Worm (Caenorhabditis elegans) whole organism, L1 larva: Measurements from ENCODE around the gene D1046.18.

Experiments used
- Y116A8C.19 ChIP-seq: sonication (generic microtip); optimal IDR thresholded peaks from 2 replicates; lab custom pipeline; 2016; ENCODE audit warnings: missing compliant biosample characterization, missing genetic modification characterization, borderline replicate concordance
- aha-1 ChIP-seq: fragments of 150-350 bp; optimal IDR thresholded peaks from 2 replicates; lab custom pipeline; 2014; ENCODE audit warnings: missing biosample characterization, missing genetic modification characterization
- aly-2 ChIP-seq: fragments of 150-350 bp; optimal IDR thresholded peaks from 2 replicates; lab custom pipeline; 2014; ENCODE audit warnings: missing biosample characterization, missing genetic modification characterization
- ama-1 ChIP-seq: fragments of 150-350 bp; optimal IDR thresholded peaks from 2 replicates; lab custom pipeline; 2014
- ceh-63 ChIP-seq: fragments of 200-800 bp; sonication (Bioruptor generic); optimal IDR thresholded peaks from 2 replicates; lab custom pipeline; 2018; ENCODE audit warnings: mild to moderate bottlenecking, missing genetic modification characterization, missing compliant biosample characterization
- ceh-8 ChIP-seq: fragments of 200-800 bp; sonication (Bioruptor generic); optimal IDR thresholded peaks from 2 replicates; lab custom pipeline; 2018; ENCODE audit warnings: mild to moderate bottlenecking, missing genetic modification characterization, moderate library complexity, missing compliant biosample characterization
- ceh-82 ChIP-seq, 3 experiments: fragments of 150-350 bp in 1 of 3; sonication (generic microtip) in 2 of 3; optimal IDR thresholded peaks; 2 replicates each; lab custom pipeline; 2014 to 2017; ENCODE audit warnings: missing biosample characterization in 3 of 3, missing genetic modification characterization in 3 of 3
- ceh-88 ChIP-seq: fragments of 200-800 bp; sonication (Bioruptor generic); IDR thresholded peaks from 2 replicates; pipeline ENCODE4 v1.3.6; 2022; ENCODE audit warnings: missing genetic modification characterization, missing compliant biosample characterization
- ceh-90 ChIP-seq: sonication (generic microtip); optimal IDR thresholded peaks from 2 replicates; lab custom pipeline; 2016; ENCODE audit warnings: missing genetic modification characterization, missing compliant biosample characterization
- ces-1 ChIP-seq: fragments of 150-350 bp; optimal IDR thresholded peaks from 2 replicates; lab custom pipeline; 2014; ENCODE audit warnings: missing biosample characterization, missing genetic modification reagents, missing genetic modification characterization
- dpl-1 ChIP-seq, 3 experiments: fragments of 150-350 bp in 2 of 3; sonication (generic microtip) in 1 of 3; optimal IDR thresholded peaks; 2 replicates each; lab custom pipeline; 2014 to 2017; ENCODE audit warnings: missing biosample characterization in 3 of 3, missing genetic modification characterization in 3 of 3, missing genetic modification reagents in 3 of 3
- dsc-1 ChIP-seq: sonication (generic microtip); optimal IDR thresholded peaks from 2 replicates; lab custom pipeline; 2016; ENCODE audit warnings: mild to moderate bottlenecking, missing genetic modification characterization, missing compliant biosample characterization
- elt-3 ChIP-seq, 6 experiments: fragments of 150-350 bp in 1 of 6; sonication (generic microtip); optimal IDR thresholded peaks; 2 replicates each; lab custom pipeline; 2017 to 2018; ENCODE audit warnings: missing biosample characterization in 6 of 6, missing genetic modification characterization in 6 of 6, inconsistent platforms in 1 of 6
- fkh-10 ChIP-seq: sonication (generic microtip); optimal IDR thresholded peaks from 2 replicates; lab custom pipeline; 2017; ENCODE audit warnings: missing biosample characterization, missing genetic modification reagents, missing genetic modification characterization
- fkh-8 ChIP-seq: sonication (generic microtip); optimal IDR thresholded peaks from 2 replicates; lab custom pipeline; 2016; ENCODE audit warnings: mild to moderate bottlenecking, missing genetic modification characterization, missing compliant biosample characterization
- fos-1 ChIP-seq: fragments of 150-350 bp; optimal IDR thresholded peaks from 2 replicates; lab custom pipeline; 2014; ENCODE audit warnings: missing biosample characterization, missing genetic modification characterization
- grh-1 ChIP-seq: fragments of 200-800 bp; sonication (Bioruptor generic); IDR thresholded peaks from 2 replicates; pipeline ENCODE4 v1.3.6; 2022; ENCODE audit warnings: missing genetic modification reagents, missing genetic modification characterization, missing compliant biosample characterization
- irx-1 ChIP-seq: sonication (generic microtip); optimal IDR thresholded peaks from 2 replicates; lab custom pipeline; 2016; ENCODE audit warnings: missing genetic modification characterization, missing compliant biosample characterization
- jun-1 ChIP-seq: fragments of 150-350 bp; optimal IDR thresholded peaks from 2 replicates; lab custom pipeline; 2014; ENCODE audit warnings: missing biosample characterization, missing genetic modification reagents, missing genetic modification characterization
- lin-13 ChIP-seq: fragments of 150-350 bp; optimal IDR thresholded peaks from 2 replicates; lab custom pipeline; 2014; ENCODE audit warnings: missing biosample characterization, missing genetic modification reagents, missing genetic modification characterization
- lin-14 ChIP-seq: fragments of 200-800 bp; sonication (Bioruptor generic); optimal IDR thresholded peaks from 2 replicates; lab custom pipeline; 2018; ENCODE audit warnings: mild to moderate bottlenecking, missing genetic modification characterization, moderate library complexity, missing compliant biosample characterization
- lin-15B ChIP-seq: fragments of 150-350 bp; sonication (generic microtip); optimal IDR thresholded peaks from 3 replicates; lab custom pipeline; 2014; ENCODE audit warnings: missing biosample characterization, missing genetic modification characterization
- lin-35 ChIP-seq, 2 experiments: fragments of 150-350 bp; optimal IDR thresholded peaks; 2 replicates each; lab custom pipeline; 2014; ENCODE audit warnings: missing biosample characterization in 2 of 2, missing genetic modification characterization in 2 of 2, missing genetic modification reagents in 2 of 2
- lin-39 ChIP-seq: fragments of 150-350 bp; optimal IDR thresholded peaks from 2 replicates; lab custom pipeline; 2014; ENCODE audit warnings: missing biosample characterization, missing genetic modification reagents, missing genetic modification characterization
- lsy-2 ChIP-seq, 2 experiments: fragments of 150-350 bp; optimal IDR thresholded peaks; 2 replicates each; lab custom pipeline; 2014; ENCODE audit warnings: missing biosample characterization in 2 of 2, missing genetic modification characterization in 2 of 2
- mab-9 ChIP-seq: fragments of 200-800 bp; sonication (Bioruptor generic); IDR thresholded peaks from 2 replicates; pipeline ENCODE4 v1.3.6; 2022; ENCODE audit warnings: missing genetic modification reagents, missing genetic modification characterization, missing compliant biosample characterization
- mdl-1 ChIP-seq, 2 experiments: fragments of 150-350 bp; optimal IDR thresholded peaks; 2 replicates each; lab custom pipeline; 2014 to 2017; ENCODE audit warnings: missing biosample characterization in 2 of 2, missing genetic modification characterization in 2 of 2, inconsistent platforms in 1 of 2
- mef-2 ChIP-seq: fragments of 150-350 bp; optimal IDR thresholded peaks from 2 replicates; lab custom pipeline; 2014; ENCODE audit warnings: missing biosample characterization, missing genetic modification characterization
- mep-1 ChIP-seq: fragments of 150-350 bp; optimal IDR thresholded peaks from 2 replicates; lab custom pipeline; 2014; ENCODE audit warnings: missing biosample characterization, missing genetic modification characterization
- nhr-20 ChIP-seq: sonication (generic microtip); optimal IDR thresholded peaks from 2 replicates; lab custom pipeline; 2016; ENCODE audit warnings: mild to moderate bottlenecking, missing genetic modification characterization, missing compliant biosample characterization
- nhr-237 ChIP-seq: fragments of 150-350 bp; optimal IDR thresholded peaks from 2 replicates; lab custom pipeline; 2014; ENCODE audit warnings: missing biosample characterization, missing genetic modification characterization
- nhr-28 ChIP-seq: fragments of 150-350 bp; optimal IDR thresholded peaks from 2 replicates; lab custom pipeline; 2014; ENCODE audit warnings: missing biosample characterization, missing genetic modification characterization
- nhr-71 ChIP-seq: sonication (generic microtip); optimal IDR thresholded peaks from 2 replicates; lab custom pipeline; 2016; ENCODE audit warnings: mild to moderate bottlenecking, missing genetic modification characterization, moderate library complexity, missing compliant biosample characterization
- nhr-84 ChIP-seq: sonication (generic microtip); optimal IDR thresholded peaks from 2 replicates; lab custom pipeline; 2017; ENCODE audit warnings: missing biosample characterization, missing genetic modification characterization
- nhr-90 ChIP-seq: sonication (generic microtip); optimal IDR thresholded peaks from 2 replicates; lab custom pipeline; 2016; ENCODE audit warnings: mild to moderate bottlenecking, missing genetic modification characterization, missing compliant biosample characterization; ENCODE audit not compliant: poor library complexity
- pax-3 ChIP-seq: fragments of 200-800 bp; sonication (Bioruptor generic); optimal IDR thresholded peaks from 2 replicates; lab custom pipeline; 2018; ENCODE audit warnings: mild to moderate bottlenecking, missing genetic modification characterization, moderate library complexity, missing compliant biosample characterization
- rnt-1 ChIP-seq: sonication (generic microtip); optimal IDR thresholded peaks from 2 replicates; lab custom pipeline; 2016; ENCODE audit warnings: mild to moderate bottlenecking, missing genetic modification characterization, moderate library complexity, missing compliant biosample characterization
- skn-1 ChIP-seq: fragments of 150-350 bp; optimal IDR thresholded peaks from 2 replicates; lab custom pipeline; 2014; ENCODE audit warnings: missing biosample characterization, missing genetic modification characterization
- snpc-4 ChIP-seq: fragments of 150-350 bp; optimal IDR thresholded peaks from 2 replicates; lab custom pipeline; 2014; ENCODE audit warnings: missing biosample characterization, missing genetic modification characterization
- sptf-1 ChIP-seq: fragments of 150-350 bp; optimal IDR thresholded peaks from 2 replicates; lab custom pipeline; 2014; ENCODE audit warnings: missing biosample characterization, missing genetic modification characterization
- unc-130 ChIP-seq: fragments of 150-350 bp; optimal IDR thresholded peaks from 2 replicates; lab custom pipeline; 2017; ENCODE audit warnings: missing biosample characterization, missing genetic modification characterization, inconsistent platforms
- unc-30 ChIP-seq: sonication (generic microtip); optimal IDR thresholded peaks from 2 replicates; lab custom pipeline; 2017; ENCODE audit warnings: missing biosample characterization, missing genetic modification characterization
- vab-15 ChIP-seq: sonication (generic microtip); optimal IDR thresholded peaks from 2 replicates; lab custom pipeline; 2017; ENCODE audit warnings: missing genotype, mild to moderate bottlenecking, missing genetic modification characterization, missing compliant biosample characterization
- xbp-1 ChIP-seq: sonication (generic microtip); optimal IDR thresholded peaks from 2 replicates; lab custom pipeline; 2016; ENCODE audit warnings: missing genetic modification characterization, missing compliant biosample characterization
- ztf-11 ChIP-seq, 2 experiments: sonication (generic microtip); optimal IDR thresholded peaks; 2 replicates each; lab custom pipeline; 2016 to 2017; ENCODE audit warnings: missing genetic modification characterization in 2 of 2, missing biosample characterization in 1 of 2, missing compliant biosample characterization in 1 of 2
- ztf-4 ChIP-seq: fragments of 150-350 bp; optimal IDR thresholded peaks from 2 replicates; lab custom pipeline; 2014; ENCODE audit warnings: missing biosample characterization, missing genetic modification characterization

Gene D1046.18

ce11 chrIV:8947146-8947545 is 17.1 kb downstream of the D1046.18 start (continued):
- peak; percentile 73 for TF ChIP-seq fkh-8 (tag; lab: Kevin White, UChicago)
- TF ChIP-seq lsy-2 (tag; optimal IDR thresholded peaks at IDR 0.05; lab: Kevin White, UChicago): peak; percentile 31 to 62
- peak in 1 of 2 experiments; percentile 29 for TF ChIP-seq ztf-11 (tag; optimal IDR thresholded peaks at IDR 0.05; lab: Kevin White, UChicago)
- TF ChIP-seq sptf-1 (tag; lab: Kevin White, UChicago): no peak
- TF ChIP-seq dsc-1 (tag; lab: Kevin White, UChicago): peak; percentile 76
- TF ChIP-seq unc-30 (tag; lab: Kevin White, UChicago): no peak
- TF ChIP-seq nhr-237 (tag; lab: Kevin White, UChicago): no peak
- no peak for TF ChIP-seq dpl-1 (GFP tag; optimal IDR thresholded peaks at IDR 0.05; lab: Kevin White, UChicago)
- no peak for TF ChIP-seq vab-15 (tag; lab: Kevin White, UChicago)
- TF ChIP-seq ces-1 (GFP tag; lab: Kevin White, UChicago): no peak
- peak in 1 of 2 experiments; percentile 52 for TF ChIP-seq mdl-1 (tag; optimal IDR thresholded peaks at IDR 0.05; lab: Kevin White, UChicago)
- no peak for TF ChIP-seq nhr-84 (tag; lab: Kevin White, UChicago)
- no peak for TF ChIP-seq mef-2 (tag; lab: Kevin White, UChicago)
- TF ChIP-seq nhr-20 (tag; lab: Kevin White, UChicago): peak; percentile 62
- TF ChIP-seq mep-1 (tag; lab: Kevin White, UChicago): peak; percentile 47
- no peak for TF ChIP-seq nhr-28 (tag; lab: Kevin White, UChicago)
- peak; percentile 91 for TF ChIP-seq nhr-71 (tag; lab: Kevin White, UChicago)
- no peak for TF ChIP-seq aha-1 (tag; lab: Kevin White, UChicago)
- peak; percentile 50 for TF ChIP-seq xbp-1 (tag; lab: Kevin White, UChicago)
- TF ChIP-seq elt-3 (tag; optimal IDR thresholded peaks at IDR 0.05; lab: Kevin White, UChicago): no peak
- TF ChIP-seq jun-1 (tag; lab: Kevin White, UChicago): no peak
- TF ChIP-seq ceh-88 (GFP tag; lab: Robert Waterston, UW): no peak
- TF ChIP-seq lin-13 (GFP tag; lab: Kevin White, UChicago): no peak
- TF ChIP-seq ztf-4 (tag; lab: Kevin White, UChicago): no peak
- TF ChIP-seq lin-14 (GFP tag; lab: Kevin White, UChicago): peak; percentile 94
- TF ChIP-seq snpc-4: peak; percentile 50

- TF ChIP-seq Y116A8C.19 (tag; lab: Kevin White, UChicago): no peak
- TF ChIP-seq lin-39 (tag; lab: Kevin White, UChicago): no peak
- peak; percentile 22 for TF ChIP-seq lin-13 (GFP tag; lab: Kevin White, UChicago)
- peak; percentile 95 for TF ChIP-seq lin-14 (GFP tag; lab: Kevin White, UChicago)
- TF ChIP-seq nhr-237 (tag; lab: Kevin White, UChicago): no peak
- TF ChIP-seq mdl-1 (tag; optimal IDR thresholded peaks at IDR 0.05; lab: Kevin White, UChicago): peak in 1 of 2 experiments; percentile 99
- peak; percentile 43; the same call in 1 of the 2 replicates for TF ChIP-seq ceh-88 (GFP tag; lab: Robert Waterston, UW)
- no peak for TF ChIP-seq ceh-82 (tag; optimal IDR thresholded peaks at IDR 0.05; lab: Kevin White, UChicago)
- TF ChIP-seq jun-1 (tag; lab: Kevin White, UChicago): peak; percentile 53
- TF ChIP-seq lin-35 (GFP tag; optimal IDR thresholded peaks at IDR 0.05; lab: Kevin White, UChicago): peak; percentile 9 to 91
- no peak for TF ChIP-seq mef-2 (tag; lab: Kevin White, UChicago)
- TF ChIP-seq ceh-90: no peak
- TF ChIP-seq lsy-2 (tag; optimal IDR thresholded peaks at IDR 0.05; lab: Kevin White, UChicago): peak; percentile 81 to 82
- no peak for TF ChIP-seq ceh-63 (GFP tag; lab: Kevin White, UChicago)
- peak; percentile 29 for TF ChIP-seq rnt-1 (tag; lab: Kevin White, UChicago)
- no peak for TF ChIP-seq lin-15B (tag; lab: Kevin White, UChicago)
- no peak for TF ChIP-seq ztf-4 (tag; lab: Kevin White, UChicago)
- TF ChIP-seq mab-9 (GFP tag; lab: Robert Waterston, UW): peak; percentile 55
- TF ChIP-seq nhr-90: peak; percentile 92
- TF ChIP-seq skn-1 (tag; lab: Kevin White, UChicago): peak; percentile 68
- no peak for TF ChIP-seq ceh-8 (GFP tag; lab: Kevin White, UChicago)
- TF ChIP-seq grh-1 (GFP tag; lab: Robert Waterston, UW): peak; percentile 94; the same call in 1 of the 2 replicates
- TF ChIP-seq fkh-10 (GFP tag; lab: Kevin White, UChicago): no peak
- peak; percentile 48 for TF ChIP-seq unc-130
- peak; percentile 60 for TF ChIP-seq ama-1 (lab: Kevin White, UChicago)
- TF ChIP-seq snpc-4: peak; percentile 63
- no peak for TF ChIP-seq aly-2 (tag; lab: Kevin White, UChicago)
- peak; percentile 12 for TF ChIP-seq fos-1 (tag; lab: Kevin White, UChicago)
- peak; percentile 65 for TF ChIP-seq pax-3 (tag; lab: Kevin White, UChicago)
- TF ChIP-seq irx-1 (tag; lab: Kevin White, UChicago): peak; percentile 65
- TF ChIP-seq ces-1 (GFP tag; lab: Kevin White, UChicago): no peak
- peak; percentile 23 to 70 (median 53) for TF ChIP-seq dpl-1 (GFP tag; optimal IDR thresholded peaks at IDR 0.05; lab: Kevin White, UChicago)
- TF ChIP-seq xbp-1 (tag; lab: Kevin White, UChicago): peak; percentile 64
- TF ChIP-seq fkh-8 (tag; lab: Kevin White, UChicago): peak; percentile 43
These were observed 19.3 kb downstream of the D1046.18 start for ce11 chrIV:8949078-8950039.
